Fruit fly (Drosophila melanogaster) whole organism, embryonic: ENCODE results near the gene APC4.

ENCODE experiments used
- Antp ChIP-seq: fragments of 200-800 bp; sonication (Bioruptor generic); optimal IDR thresholded peaks from 3 replicates; lab custom pipeline; 2016; ENCODE audit warnings: missing biosample characterization, missing genetic modification characterization
- Awh ChIP-seq: fragments of 200-800 bp; sonication (Bioruptor generic); IDR thresholded peaks from 2 replicates; pipeline ENCODE4, ENCODE4 v1.3.6; 2022; ENCODE audit warnings: missing biosample characterization, missing genetic modification characterization
- Bteb2 ChIP-seq: fragments of 200-800 bp; sonication (Bioruptor generic); optimal IDR thresholded peaks from 2 replicates; lab custom pipeline; 2016; ENCODE audit warnings: missing biosample characterization, missing genetic modification characterization
- C15 ChIP-seq: fragments of 200-800 bp; sonication (Bioruptor generic); IDR thresholded peaks from 3 replicates; pipeline ENCODE4 v1.3.6; 2022; ENCODE audit warnings: missing biosample characterization, missing genetic modification characterization
- CG11247 ChIP-seq: fragments of 200-800 bp; sonication (Bioruptor generic); IDR thresholded peaks from 2 replicates; pipeline ENCODE4 v1.3.6; 2022; ENCODE audit warnings: missing biosample characterization, missing genetic modification characterization
- CG12391 ChIP-seq: fragments of 200-800 bp; sonication (Bioruptor generic); optimal IDR thresholded peaks from 3 replicates; lab custom pipeline; 2018; ENCODE audit warnings: missing biosample characterization, mild to moderate bottlenecking, missing genetic modification characterization, moderate library complexity
- CG15479 ChIP-seq: fragments of 200-800 bp; sonication (Bioruptor generic); optimal IDR thresholded peaks from 3 replicates; lab custom pipeline; 2019; ENCODE audit warnings: missing biosample characterization, mild to moderate bottlenecking, missing genetic modification characterization, moderate library complexity
- CG15514 ChIP-seq: fragments of 200-800 bp; sonication (Bioruptor generic); optimal IDR thresholded peaks from 3 replicates; lab custom pipeline; 2017; ENCODE audit warnings: missing biosample characterization, missing genetic modification characterization, mild to moderate bottlenecking, moderate library complexity, missing genetic modification reagents
- CG1647 ChIP-seq: fragments of 200-800 bp; sonication (Bioruptor generic); optimal IDR thresholded peaks from 3 replicates; lab custom pipeline; 2016; ENCODE audit warnings: missing biosample characterization, missing genetic modification characterization
- CG2120 ChIP-seq: fragments of 200-800 bp; sonication (Bioruptor generic); optimal IDR thresholded peaks from 3 replicates; lab custom pipeline; 2016; ENCODE audit warnings: missing biosample characterization, missing genetic modification characterization
- CG30431 ChIP-seq: fragments of 200-800 bp; sonication (Bioruptor generic); optimal IDR thresholded peaks from 2 replicates; lab custom pipeline; 2017; ENCODE audit warnings: missing biosample characterization, missing genetic modification characterization
- CG31365 ChIP-seq: fragments of 200-800 bp; sonication (Bioruptor generic); optimal IDR thresholded peaks from 2 replicates; lab custom pipeline; 2018; ENCODE audit warnings: missing biosample characterization, mild to moderate bottlenecking, missing genetic modification characterization
- CG31388 ChIP-seq: fragments of 200-800 bp; sonication (Bioruptor generic); optimal IDR thresholded peaks from 2 replicates; lab custom pipeline; 2016; ENCODE audit warnings: missing biosample characterization, missing genetic modification characterization
- CG32772 ChIP-seq: fragments of 200-800 bp; sonication (Bioruptor generic); IDR thresholded peaks from 2 replicates; pipeline ENCODE4 v1.3.6; 2022; ENCODE audit warnings: missing biosample characterization, missing genetic modification characterization
- CG4730 ChIP-seq: fragments of 200-800 bp; sonication (Bioruptor generic); IDR thresholded peaks from 2 replicates; pipeline ENCODE4 v1.3.6; 2022; ENCODE audit warnings: missing biosample characterization, missing genetic modification characterization
- CG5245 ChIP-seq: fragments of 200-800 bp; sonication (Bioruptor generic); optimal IDR thresholded peaks from 3 replicates; lab custom pipeline; 2016; ENCODE audit warnings: missing biosample characterization, missing genetic modification characterization
- CG6689 ChIP-seq: fragments of 200-800 bp; sonication (Bioruptor generic); IDR thresholded peaks from 2 replicates; pipeline ENCODE4 v1.3.6; 2022; ENCODE audit warnings: missing biosample characterization, missing genetic modification characterization
- CG9817 ChIP-seq: fragments of 200-800 bp; sonication (Bioruptor generic); optimal IDR thresholded peaks from 2 replicates; lab custom pipeline; 2018; ENCODE audit warnings: missing biosample characterization, mild to moderate bottlenecking, missing genetic modification characterization, moderate library complexity
- CHES-1-like ChIP-seq: fragments of 200-800 bp; sonication (Bioruptor generic); optimal IDR thresholded peaks from 2 replicates; lab custom pipeline; 2016; ENCODE audit warnings: missing biosample characterization, missing genetic modification characterization
- Camta ChIP-seq: fragments of 200-800 bp; sonication (Bioruptor generic); optimal IDR thresholded peaks from 2 replicates; lab custom pipeline; 2016; ENCODE audit warnings: missing biosample characterization, missing genetic modification characterization
- Chrac-16 ChIP-seq: fragments of 200-800 bp; sonication (Bioruptor generic); optimal IDR thresholded peaks from 3 replicates; lab custom pipeline; 2016; ENCODE audit warnings: missing biosample characterization, missing genetic modification characterization
- Doc3 ChIP-seq: fragments of 200-800 bp; sonication (Bioruptor generic); IDR thresholded peaks from 3 replicates; pipeline ENCODE4 v1.3.6; 2022; ENCODE audit warnings: missing biosample characterization, missing genetic modification characterization; ENCODE audit not compliant: partially characterized antibody
- Eip74EF ChIP-seq, 2 experiments: fragments of 200-800 bp in 1 of 2; fragments of >200 bp in 1 of 2; sonication (Bioruptor generic) in 1 of 2; optimal IDR thresholded peaks; 2 replicates each; lab custom pipeline; 2017 to 2019; ENCODE audit warnings: missing biosample characterization in 2 of 2, missing genetic modification characterization in 2 of 2, mild to moderate bottlenecking in 1 of 2, moderate library complexity in 1 of 2
- Ets65A ChIP-seq: fragments of 200-800 bp; sonication (Bioruptor generic); peaks from one replicate; lab custom pipeline; 2016; ENCODE audit warnings: missing biosample characterization, missing genetic modification characterization
- H2.0 ChIP-seq: fragments of 200-800 bp; sonication (Bioruptor generic); IDR thresholded peaks from 2 replicates; pipeline ENCODE4 v1.3.6; 2022; ENCODE audit warnings: missing biosample characterization, missing genetic modification characterization
- HmgD ChIP-seq: fragments of 200-800 bp; sonication (Bioruptor generic); optimal IDR thresholded peaks from 3 replicates; lab custom pipeline; 2016; ENCODE audit warnings: missing biosample characterization, missing genetic modification characterization
- Hr51 ChIP-seq, 2 experiments: fragments of 200-800 bp; sonication (Bioruptor generic); optimal IDR thresholded peaks; 2 replicates in 1 of 2; 3 replicates in 1 of 2; lab custom pipeline; 2016 to 2018; ENCODE audit warnings: missing biosample characterization in 2 of 2, missing genetic modification characterization in 2 of 2, mild to moderate bottlenecking in 1 of 2, moderate library complexity in 1 of 2
- Myb ChIP-seq: fragments of 200-800 bp; sonication (Bioruptor generic); optimal IDR thresholded peaks from 2 replicates; lab custom pipeline; 2016; ENCODE audit warnings: missing biosample characterization, missing genetic modification characterization
- NK7.1 ChIP-seq: fragments of 200-800 bp; sonication (Bioruptor generic); optimal IDR thresholded peaks from 3 replicates; lab custom pipeline; 2016; ENCODE audit warnings: missing biosample characterization, missing genetic modification characterization
- Usf ChIP-seq: fragments of 200-800 bp; sonication (Bioruptor generic); optimal IDR thresholded peaks from 2 replicates; lab custom pipeline; 2017; ENCODE audit warnings: missing genotype, missing biosample characterization, missing genetic modification characterization
- Xbp1 ChIP-seq: fragments of 200-800 bp; sonication (Bioruptor generic); optimal IDR thresholded peaks from 3 replicates; lab custom pipeline; 2016; ENCODE audit warnings: missing biosample characterization, mild to moderate bottlenecking, missing genetic modification characterization
- ab ChIP-seq: fragments of 200-800 bp; sonication (Bioruptor generic); optimal IDR thresholded peaks from 2 replicates; lab custom pipeline; 2016; ENCODE audit warnings: missing biosample characterization, missing genetic modification characterization
- ap ChIP-seq: fragments of 200-800 bp; sonication (Bioruptor generic); IDR thresholded peaks from 2 replicates; pipeline ENCODE4 v1.3.6; 2022; ENCODE audit warnings: missing biosample characterization, missing genetic modification characterization
- crol ChIP-seq: fragments of 200-800 bp; sonication (Bioruptor generic); IDR thresholded peaks from 2 replicates; pipeline ENCODE4 v1.3.6; 2022; ENCODE audit warnings: missing biosample characterization, missing genetic modification characterization
- dmrt11E ChIP-seq: fragments of 200-800 bp; sonication (Bioruptor generic); optimal IDR thresholded peaks from 3 replicates; lab custom pipeline; 2018; ENCODE audit warnings: missing biosample characterization, mild to moderate bottlenecking, missing genetic modification characterization, moderate library complexity
- dmrt99B ChIP-seq: fragments of 200-800 bp; sonication (Bioruptor generic); optimal IDR thresholded peaks from 2 replicates; lab custom pipeline; 2018; ENCODE audit warnings: missing biosample characterization, mild to moderate bottlenecking, missing genetic modification characterization, moderate library complexity
- dpn ChIP-seq, 2 experiments: fragments of 200-800 bp; sonication (Bioruptor generic); optimal IDR thresholded peaks; 3 replicates each; lab custom pipeline; 2016; ENCODE audit warnings: missing biosample characterization in 2 of 2, missing genetic modification characterization in 2 of 2
- emc ChIP-seq: fragments of 200-800 bp; sonication (Bioruptor generic); optimal IDR thresholded peaks from 2 replicates; lab custom pipeline; 2016; ENCODE audit warnings: missing biosample characterization, missing genetic modification characterization
- gem ChIP-seq: fragments of 200-800 bp; sonication (Bioruptor generic); optimal IDR thresholded peaks from 2 replicates; lab custom pipeline; 2019; ENCODE audit warnings: missing biosample characterization, mild to moderate bottlenecking, missing genetic modification characterization, moderate library complexity
- grn ChIP-seq: fragments of 200-800 bp; sonication (Bioruptor generic); optimal IDR thresholded peaks from 3 replicates; lab custom pipeline; 2017; ENCODE audit warnings: missing biosample characterization, missing genetic modification characterization
- lmd ChIP-seq: fragments of 200-800 bp; sonication (Bioruptor generic); IDR thresholded peaks from 2 replicates; pipeline ENCODE4 v1.3.6; 2022; ENCODE audit warnings: missing biosample characterization, missing genetic modification characterization
- oc ChIP-seq: fragments of 200-800 bp; sonication (Bioruptor generic); optimal IDR thresholded peaks from 2 replicates; lab custom pipeline; 2018; ENCODE audit warnings: missing biosample characterization, mild to moderate bottlenecking, missing genetic modification characterization, moderate library complexity
- phol ChIP-seq: fragments of 200-800 bp; sonication (Bioruptor generic); optimal IDR thresholded peaks from 3 replicates; lab custom pipeline; 2018; ENCODE audit warnings: missing biosample characterization, mild to moderate bottlenecking, missing genetic modification characterization, moderate library complexity
- sens ChIP-seq: fragments of 200-800 bp; sonication (Bioruptor generic); peaks from one replicate; lab custom pipeline; 2016; ENCODE audit warnings: missing biosample characterization, missing genetic modification characterization
- shn ChIP-seq: fragments of 200-800 bp; sonication (Bioruptor generic); optimal IDR thresholded peaks from 3 replicates; lab custom pipeline; 2016; ENCODE audit warnings: missing biosample characterization, missing genetic modification characterization
- stc ChIP-seq: fragments of 200-800 bp; sonication (Bioruptor generic); IDR thresholded peaks from 2 replicates; pipeline ENCODE4 v1.3.6; 2022; ENCODE audit warnings: missing biosample characterization, missing genetic modification characterization
- vvl ChIP-seq: fragments of 200-800 bp; sonication (Bioruptor generic); IDR thresholded peaks from 2 replicates; pipeline ENCODE4 v1.3.6; 2022; ENCODE audit warnings: missing biosample characterization, missing genetic modification characterization
- zf30C ChIP-seq: fragments of 200-800 bp; sonication (Bioruptor generic); optimal IDR thresholded peaks from 3 replicates; lab custom pipeline; 2018; ENCODE audit warnings: missing biosample characterization, mild to moderate bottlenecking, missing genetic modification characterization

Gene APC4

DNA sequence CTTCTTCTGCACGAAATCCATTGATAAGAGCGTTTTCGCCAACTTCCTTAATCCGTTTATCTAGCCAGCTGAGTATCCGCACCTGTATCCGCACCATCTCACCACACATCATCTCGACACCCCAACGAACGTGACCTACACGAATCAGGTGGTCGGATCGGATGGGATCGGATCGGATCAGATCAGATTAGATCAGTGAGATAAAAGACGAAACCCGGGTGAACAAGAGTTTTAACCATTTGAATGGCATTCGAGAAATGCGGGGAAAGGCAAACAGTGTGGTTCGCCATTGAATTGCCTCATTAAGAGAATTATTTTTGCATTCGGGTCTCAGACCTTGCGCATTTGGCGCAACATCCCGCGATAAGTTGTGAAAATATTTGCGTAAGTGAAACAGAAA is 37.9 kb upstream of the APC4 start:
- TF ChIP-seq CG11247 (GFP tag; lab: Robert Waterston, UW) = no peak
- peak; percentile 79 for TF ChIP-seq grn
- peak; percentile 61 for TF ChIP-seq CG15479 (GFP tag; lab: Kevin White, UChicago)
- no peak for TF ChIP-seq shn
- no peak for TF ChIP-seq Doc3 (GFP tag; lab: Robert Waterston, UW)
- no peak for TF ChIP-seq Xbp1 (GFP tag; lab: Kevin White, UChicago)
- no peak for TF ChIP-seq C15
- no peak for TF ChIP-seq emc
- no peak for TF ChIP-seq NK7.1
- TF ChIP-seq, all 482 proteins: peak for 2

dm6 chrX:9046383-9046941 is 36.3 kb upstream of the APC4 start:
- TF ChIP-seq gem (tag; lab: Kevin White, UChicago) (peak; percentile 23), dpn (GFP tag; optimal IDR thresholded peaks at IDR 0.05; lab: Kevin White, UChicago) (no peak), phol (tag; lab: Kevin White, UChicago) (no peak), Eip74EF (GFP tag; optimal IDR thresholded peaks at IDR 0.05; lab: Kevin White, UChicago) (peak in 1 of 2 experiments; percentile 71), Camta (GFP tag; lab: Kevin White, UChicago) (no peak), CG31365 (peak; percentile 90), dmrt11E (tag; lab: Kevin White, UChicago) (peak; percentile 4), ab (GFP tag; lab: Kevin White, UChicago) (no peak), CG31388 (GFP tag; lab: Kevin White, UChicago) (no peak), sens (peak; percentile 87), zf30C (GFP tag; lab: Kevin White, UChicago) (peak; percentile 25), crol (GFP tag; lab: Robert Waterston, UW) (peak; percentile 39; the same call in 1 of the 2 replicates), Hr51 (GFP tag; optimal IDR thresholded peaks at IDR 0.05; lab: Kevin White, UChicago) (no peak), Awh (GFP tag; lab: Robert Waterston, UW) (peak; percentile 12; the same call in 1 of the 2 replicates), CG12391 (tag; lab: Kevin White, UChicago) (no peak)

dm6 chrX:9046986-9047385 is 35.7 kb upstream of the APC4 start:
- TF ChIP-seq Usf (GFP tag; lab: Kevin White, UChicago) (no peak), vvl (GFP tag; lab: Robert Waterston, UW) (peak; percentile 47; the same call in 1 of the 2 replicates), CG32772 (0 out of 2 replicates have a peak, but pooled peaks have one; percentile 13), CG1647 (no peak), Chrac-16 (GFP tag; lab: Kevin White, UChicago) (peak; percentile 15), Hr51 (GFP tag; optimal IDR thresholded peaks at IDR 0.05; lab: Kevin White, UChicago) (peak in 1 of 2 experiments; percentile 33), CG5245 (GFP tag; lab: Kevin White, UChicago) (peak; percentile 8), HmgD (GFP tag; lab: Kevin White, UChicago) (no peak), Antp (GFP tag; lab: Kevin White, UChicago) (peak; percentile 31), CG30431 (GFP tag; lab: Kevin White, UChicago) (no peak), Ets65A (peak; percentile 65), CG15514 (GFP tag; lab: Kevin White, UChicago) (no peak), lmd (peak; percentile 46), CG4730 (GFP tag; lab: Robert Waterston, UW) (peak; percentile 57), H2.0 (GFP tag; lab: Robert Waterston, UW) (peak; percentile 37; the same call in 1 of the 2 replicates), CG2120 (GFP tag; lab: Kevin White, UChicago) (no peak), dpn (GFP tag; optimal IDR thresholded peaks at IDR 0.05; lab: Kevin White, UChicago) (peak in 1 of 2 experiments; percentile 21), Myb (GFP tag; lab: Kevin White, UChicago) (no peak), dmrt99B (peak; percentile 45), CG6689 (GFP tag; lab: Robert Waterston, UW) (peak; percentile 36; the same call in 1 of the 2 replicates), CHES-1-like (GFP tag; lab: Kevin White, UChicago) (no peak), Bteb2 (GFP tag; lab: Kevin White, UChicago) (no peak), CG9817 (peak; percentile 19), ap (peak; percentile 57; the same call in 1 of the 2 replicates), phol (tag; lab: Kevin White, UChicago) (peak; percentile 28), oc (tag; lab: Kevin White, UChicago) (no peak), stc (GFP tag; lab: Robert Waterston, UW) (peak; percentile 21; the same call in 1 of the 2 replicates)
